Worm (Caenorhabditis elegans) whole organism, late embryonic: ENCODE measurements around the gene nhr-246.

Experiments used
- Y22D7AL.16 ChIP-seq: sonication (generic microtip); optimal IDR thresholded peaks from 2 replicates; lab custom pipeline; 2016; ENCODE audit warnings: missing genetic modification characterization, missing compliant biosample characterization
- ceh-14 ChIP-seq: sonication (generic microtip); optimal IDR thresholded peaks from 2 replicates; lab custom pipeline; 2016; ENCODE audit warnings: missing genotype, missing genetic modification characterization, missing compliant biosample characterization
- ceh-24 ChIP-seq: sonication (generic microtip); optimal IDR thresholded peaks from 2 replicates; lab custom pipeline; 2016; ENCODE audit warnings: mild to moderate bottlenecking, missing genetic modification characterization, missing compliant biosample characterization
- dve-1 ChIP-seq: sonication (generic microtip); optimal IDR thresholded peaks from 2 replicates; lab custom pipeline; 2017; ENCODE audit warnings: antibody characterized with exemption, mild to moderate bottlenecking, missing genetic modification characterization, missing compliant biosample characterization
- elt-4 ChIP-seq: sonication (generic microtip); optimal IDR thresholded peaks from 2 replicates; lab custom pipeline; 2016; ENCODE audit warnings: missing genetic modification characterization, missing compliant biosample characterization
- ets-4 ChIP-seq: sonication (generic microtip); optimal IDR thresholded peaks from 2 replicates; lab custom pipeline; 2016; ENCODE audit warnings: missing genetic modification characterization, missing compliant biosample characterization
- pqm-1 ChIP-seq: sonication (generic microtip); optimal IDR thresholded peaks from 2 replicates; lab custom pipeline; 2016; ENCODE audit warnings: missing genetic modification characterization, missing compliant biosample characterization
- unc-3 ChIP-seq, 2 experiments: fragments of 200-800 bp in 1 of 2; sonication (Bioruptor generic) in 1 of 2; sonication (generic microtip) in 1 of 2; conservative IDR thresholded peaks in 1 of 2; optimal IDR thresholded peaks in 1 of 2; 2 replicates each; pipeline versions ENCODE4 v1.3.6 to Lab custom; 2016 to 2022; ENCODE audit warnings: missing compliant biosample characterization in 2 of 2, missing genetic modification characterization in 2 of 2, missing genetic modification reagents in 1 of 2
- unc-86 ChIP-seq: sonication (generic microtip); optimal IDR thresholded peaks from 2 replicates; lab custom pipeline; 2016; ENCODE audit warnings: missing genetic modification characterization, missing compliant biosample characterization

- TF ChIP-seq ceh-24 (tag; lab: Kevin White, UChicago) (no peak), unc-86 (tag; lab: Kevin White, UChicago) (no peak), dve-1 (no peak), unc-3 (GFP tag; conservative IDR thresholded peaks at IDR 0.05; lab: Robert Waterston, UW) (no peak), unc-3 (tag; optimal IDR thresholded peaks at IDR 0.05; lab: Kevin White, UChicago) (no peak), ets-4 (tag; lab: Kevin White, UChicago) (no peak), Y22D7AL.16 (tag; lab: Kevin White, UChicago) (no peak), elt-4 (no peak), pqm-1 (no peak), ceh-14 (tag; lab: Kevin White, UChicago) (no peak)
These were observed 23.1 kb downstream of the nhr-246 start, which contains the start of gene clec-228 for ce11 chrV:15339363-15339762.
